Fruit fly (Drosophila melanogaster): ENCODE data around the gene CG4907.

dm6 chr3R:22663115-22663514 lies 47.4 kb downstream of the CG4907 start:
- TF ChIP-seq Dfd (GFP tag; optimal IDR thresholded peaks at IDR 0.05) (no peak), Myc (optimal IDR thresholded peaks at IDR 0.05) (no peak), h (GFP tag; optimal IDR thresholded peaks at IDR 0.05) (no peak), rgr (GFP tag; optimal IDR thresholded peaks at IDR 0.05) (no peak), psq (GFP tag; optimal IDR thresholded peaks at IDR 0.05) (peak; percentile 18), Jra (GFP tag; optimal IDR thresholded peaks at IDR 0.05) (no peak), GATAd (GFP tag; optimal IDR thresholded peaks at IDR 0.05) (no peak), lola (GFP tag; optimal IDR thresholded peaks at IDR 0.05) (no peak), pan (optimal IDR thresholded peaks at IDR 0.05) (no peak), fru (GFP tag; optimal IDR thresholded peaks at IDR 0.05) (no peak), usp (GFP tag; optimal IDR thresholded peaks at IDR 0.05) (no peak)

All from whole organism, wandering third instar larva.